Fruit fly (Drosophila melanogaster) S2 (cell line): Measurements from ENCODE around the gene brk.

Experiments used
- CG8478 ChIP-seq: fragments of >200 bp; optimal IDR thresholded peaks from 2 replicates; lab custom pipeline; 2018
- CTCF ChIP-seq, 2 experiments: fragments of >200 bp; optimal IDR thresholded peaks; 2 replicates each; lab custom pipeline; 2018

DNA sequence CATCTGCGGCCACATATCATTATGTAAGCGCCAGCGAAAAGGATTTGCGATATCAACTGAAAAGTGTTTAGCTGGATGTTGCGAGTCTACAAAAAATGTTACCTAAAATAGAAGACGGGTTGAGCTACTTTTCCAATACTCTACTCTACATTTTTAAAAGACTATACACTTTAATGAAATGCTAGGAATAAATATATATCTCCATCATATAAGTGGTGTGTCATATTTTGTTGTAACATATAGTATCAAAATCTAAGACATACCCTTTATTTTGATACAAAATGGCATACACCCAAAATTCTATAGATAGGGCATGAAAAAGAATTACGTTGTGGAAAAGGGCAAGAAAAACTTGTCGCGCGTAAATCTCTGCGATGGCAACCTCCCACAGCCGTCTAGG lies 35.3 kb downstream of the brk start:
- TF ChIP-seq CG8478 = no peak
- TF ChIP-seq CTCF (optimal IDR thresholded peaks at IDR 0.05; lab: Kevin White, UChicago) = no peak
